Fruit fly (Drosophila melanogaster): ENCODE measurements around the gene mrt.

The mrt gene

DNA sequence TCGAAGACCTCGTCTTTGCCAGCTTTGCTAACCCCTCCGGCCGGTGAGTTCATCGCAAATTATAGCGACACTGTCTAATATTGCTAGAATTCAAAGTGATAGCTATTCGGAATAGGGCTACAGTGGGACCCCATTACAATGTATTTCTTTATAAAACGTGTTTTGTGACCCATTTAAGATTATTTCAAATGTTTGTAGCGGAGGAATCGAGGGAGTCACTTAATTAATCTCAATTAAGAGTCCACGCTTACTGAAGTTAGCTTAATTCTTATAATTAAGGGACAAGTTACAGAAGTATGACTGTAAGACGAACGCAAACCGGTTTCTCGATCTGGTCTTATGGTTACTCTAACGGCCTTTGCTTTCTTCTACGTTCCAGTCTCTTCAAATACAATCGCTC is 7.2 kb upstream of the mrt start (continued):
- TF ChIP-seq CG32532 (GFP tag; IDR thresholded peaks at IDR 0.05), result peak; percentile 80
- TF ChIP-seq CG8388 (GFP tag; optimal IDR thresholded peaks at IDR 0.05), result peak; percentile 21
- no peak for TF ChIP-seq CG12155 (GFP tag; optimal IDR thresholded peaks at IDR 0.05)
- TF ChIP-seq BtbVII (GFP tag; optimal IDR thresholded peaks at IDR 0.05), result peak; percentile 12
- peak; percentile 11 for TF ChIP-seq HLH54F (GFP tag; optimal IDR thresholded peaks at IDR 0.05)
- no peak for TF ChIP-seq Hr39 (optimal IDR thresholded peaks at IDR 0.05)
- TF ChIP-seq CG17829 (tag; optimal IDR thresholded peaks at IDR 0.05), result peak; percentile 28
- peak; percentile 39 for TF ChIP-seq CG13624 (GFP tag; optimal IDR thresholded peaks at IDR 0.05)
- peak; percentile 42 for TF ChIP-seq HHEX (GFP tag; optimal IDR thresholded peaks at IDR 0.05)
- peak; percentile 25 for TF ChIP-seq Ssrp (tag; optimal IDR thresholded peaks at IDR 0.05)
- 0 out of 2 replicates have a peak, but pooled peaks have one; percentile 24 for TF ChIP-seq Atf6 (GFP tag; IDR thresholded peaks at IDR 0.05)
- TF ChIP-seq ranshi (GFP tag; IDR thresholded peaks at IDR 0.05), result peak; percentile 34; the same call in 1 of the 2 replicates
- TF ChIP-seq CG14014 (GFP tag; IDR thresholded peaks at IDR 0.05), result 0 out of 2 replicates have a peak, but pooled peaks have one; percentile 35
- no peak for TF ChIP-seq ap (GFP tag; IDR thresholded peaks at IDR 0.05)
- TF ChIP-seq CG11093 (GFP tag; IDR thresholded peaks at IDR 0.05), result no peak
- TF ChIP-seq CG33557 (GFP tag; optimal IDR thresholded peaks at IDR 0.05), result peak; percentile 8
- peak; percentile 73 for TF ChIP-seq CG2120 (GFP tag; optimal IDR thresholded peaks at IDR 0.05)
- peak; percentile 47 for TF ChIP-seq PHDP (tag; optimal IDR thresholded peaks at IDR 0.05)
- TF ChIP-seq CG17328 (GFP tag; IDR thresholded peaks at IDR 0.05), result no peak
- peak; percentile 63 for TF ChIP-seq CG12769 (tag; optimal IDR thresholded peaks at IDR 0.05)
- TF ChIP-seq CG6854 (GFP tag; optimal IDR thresholded peaks at IDR 0.05), result no peak
- TF ChIP-seq cas (GFP tag; IDR thresholded peaks at IDR 0.05), result no peak
- TF ChIP-seq sob (GFP tag; IDR thresholded peaks at IDR 0.05), result peak; percentile 51
- peak; percentile 56 for TF ChIP-seq Hsf (GFP tag; optimal IDR thresholded peaks at IDR 0.05)
- peak; percentile 14 for TF ChIP-seq CG4424 (GFP tag; optimal IDR thresholded peaks at IDR 0.05)
- TF ChIP-seq phol (tag; optimal IDR thresholded peaks at IDR 0.05), result peak; percentile 33
- TF ChIP-seq CG42726 (GFP tag; IDR thresholded peaks at IDR 0.05; ENCODE audit: partially characterized antibody), result no peak
- peak; percentile 30; the same call in 1 of the 2 replicates for TF ChIP-seq al (GFP tag; IDR thresholded peaks at IDR 0.05)
- TF ChIP-seq nerfin-1 (tag; optimal IDR thresholded peaks at IDR 0.05), result peak; percentile 8
- TF ChIP-seq CG8765 (GFP tag; IDR thresholded peaks at IDR 0.05), result peak; percentile 30; the same call in 1 of the 2 replicates
- TF ChIP-seq Pdp1 (GFP tag; optimal IDR thresholded peaks at IDR 0.05), result peak; percentile 32 to 44
- 0 out of 3 replicates have a peak, but pooled peaks have one; percentile 51 for TF ChIP-seq Mrtf (GFP tag; IDR thresholded peaks at IDR 0.05)
- peak; percentile 18; the same call in 1 of the 2 replicates for TF ChIP-seq CG32772 (GFP tag; IDR thresholded peaks at IDR 0.05)
- TF ChIP-seq CG13894 (tag; optimal IDR thresholded peaks at IDR 0.05), result peak; percentile 54
- TF ChIP-seq pho (GFP tag; optimal IDR thresholded peaks at IDR 0.05), result peak; percentile 12
- TF ChIP-seq CG13296 (GFP tag; optimal IDR thresholded peaks at IDR 0.05), result peak; percentile 10
- TF ChIP-seq CG5953 (GFP tag; IDR thresholded peaks at IDR 0.05), result no peak
- TF ChIP-seq CG9876 (GFP tag; optimal IDR thresholded peaks at IDR 0.05), result no peak
- no peak for TF ChIP-seq abd-A (tag; optimal IDR thresholded peaks at IDR 0.05)
- peak; percentile 34; the same call in 1 of the 2 replicates for TF ChIP-seq MBD-R2 (GFP tag; IDR thresholded peaks at IDR 0.05)
- peak; percentile 39; the same call in 1 of the 2 replicates for TF ChIP-seq ara (GFP tag; IDR thresholded peaks at IDR 0.05)
- peak; percentile 65 for TF ChIP-seq slbo (GFP tag; IDR thresholded peaks at IDR 0.05)
- no peak for TF ChIP-seq CG10366 (GFP tag; IDR thresholded peaks at IDR 0.05)
- TF ChIP-seq ci (GFP tag; IDR thresholded peaks at IDR 0.05), result 0 out of 3 replicates have a peak, but pooled peaks have one; percentile 8
- TF ChIP-seq Antp (GFP tag; optimal IDR thresholded peaks at IDR 0.05), result peak; percentile 12
- TF ChIP-seq bcd (GFP tag; optimal IDR thresholded peaks at IDR 0.05), result peak; percentile 49
- no peak for TF ChIP-seq CG1529 (GFP tag; optimal IDR thresholded peaks at IDR 0.05)
- TF ChIP-seq Gug (GFP tag; IDR thresholded peaks at IDR 0.05), result peak; percentile 7; the same call in 1 of the 4 replicates
- peak; percentile 75 for TF ChIP-seq Rfx (GFP tag; IDR thresholded peaks at IDR 0.05)
- TF ChIP-seq croc (GFP tag; conservative IDR thresholded peaks at IDR 0.05), result 0 out of 3 replicates have a peak, but pooled peaks have one; percentile 12
- TF ChIP-seq az2 (GFP tag; optimal IDR thresholded peaks at IDR 0.05), result peak; percentile 34
- peak; percentile 10 for TF ChIP-seq pnt (GFP tag; optimal IDR thresholded peaks at IDR 0.05)
